Worm (Caenorhabditis elegans) whole organism, L2 larva: ENCODE measurements around the gene srx-10.

ENCODE experiments used
- alr-1 ChIP-seq: fragments of 150-350 bp; optimal IDR thresholded peaks from 2 replicates; lab custom pipeline; 2014; ENCODE audit warnings: missing biosample characterization, missing genetic modification characterization
- ama-1 ChIP-seq: fragments of 150-350 bp; optimal IDR thresholded peaks from 2 replicates; lab custom pipeline; 2018; ENCODE audit warnings: inconsistent platforms
- ceh-82 ChIP-seq: fragments of 150-350 bp; optimal IDR thresholded peaks from 2 replicates; lab custom pipeline; 2014; ENCODE audit warnings: missing biosample characterization, missing genetic modification characterization
- dmd-4 ChIP-seq: sonication (generic microtip); optimal IDR thresholded peaks from 2 replicates; lab custom pipeline; 2017; ENCODE audit warnings: missing biosample characterization, missing genetic modification characterization
- elt-3 ChIP-seq: sonication (generic microtip); optimal IDR thresholded peaks from 2 replicates; lab custom pipeline; 2017; ENCODE audit warnings: missing biosample characterization, missing genetic modification characterization
- lin-11 ChIP-seq: fragments of 150-350 bp; sonication (generic microtip); optimal IDR thresholded peaks from 2 replicates; lab custom pipeline; 2014; ENCODE audit warnings: missing biosample characterization, missing genetic modification characterization, inconsistent platforms, mixed read lengths
- lsy-2 ChIP-seq, 2 experiments: fragments of 150-350 bp in 1 of 2; sonication (generic microtip) in 1 of 2; optimal IDR thresholded peaks; 2 replicates each; lab custom pipeline; 2014 to 2017; ENCODE audit warnings: missing biosample characterization in 2 of 2, missing genetic modification characterization in 2 of 2
- nhr-10 ChIP-seq: sonication (generic microtip); optimal IDR thresholded peaks from 2 replicates; lab custom pipeline; 2017; ENCODE audit warnings: missing biosample characterization, missing genetic modification characterization
- nhr-12 ChIP-seq: fragments of 150-350 bp; optimal IDR thresholded peaks from 2 replicates; lab custom pipeline; 2014; ENCODE audit warnings: missing biosample characterization, missing genetic modification characterization
- nhr-129 ChIP-seq: fragments of 150-350 bp; optimal IDR thresholded peaks from 2 replicates; lab custom pipeline; 2014; ENCODE audit warnings: missing biosample characterization, missing genetic modification characterization
- snpc-4 ChIP-seq: fragments of 150-350 bp; optimal IDR thresholded peaks from 2 replicates; lab custom pipeline; 2014; ENCODE audit warnings: missing biosample characterization, missing genetic modification characterization
- unc-62 ChIP-seq: fragments of 150-350 bp; optimal IDR thresholded peaks from 2 replicates; lab custom pipeline; 2014; ENCODE audit warnings: missing biosample characterization, missing genetic modification reagents, missing genetic modification characterization
- zag-1 ChIP-seq: fragments of 150-350 bp; optimal IDR thresholded peaks from 2 replicates; lab custom pipeline; 2014; ENCODE audit warnings: missing biosample characterization, missing genetic modification characterization
- ztf-11 ChIP-seq: sonication (generic microtip); optimal IDR thresholded peaks from 2 replicates; lab custom pipeline; 2017; ENCODE audit warnings: missing biosample characterization, missing genetic modification characterization

DNA sequence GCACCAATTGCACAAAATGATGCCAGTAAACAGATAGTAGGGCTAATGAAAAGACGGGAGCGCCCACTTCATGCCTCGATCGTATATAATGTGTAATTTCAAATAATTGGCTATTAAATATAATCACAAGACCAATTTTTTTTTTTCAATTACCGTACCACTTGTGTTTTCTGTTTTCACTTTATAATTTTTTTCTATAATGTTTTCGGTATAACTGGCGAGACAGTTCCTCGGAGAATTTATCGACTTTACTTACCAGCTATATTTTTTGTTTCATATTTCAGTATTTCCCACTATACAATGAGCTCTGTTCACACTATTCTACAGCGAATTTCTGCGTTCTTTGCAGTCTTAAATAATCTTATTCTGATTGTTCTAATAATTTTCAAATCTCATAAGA lies 30.1 kb downstream of the srx-10 start, which contains the start of gene str-252:
- TF ChIP-seq nhr-10 = no peak
- no peak for TF ChIP-seq dmd-4
- TF ChIP-seq alr-1 (tag; lab: Kevin White, UChicago) = no peak
- no peak for TF ChIP-seq ama-1 (lab: Kevin White, UChicago)
- TF ChIP-seq unc-62 (GFP tag; lab: Kevin White, UChicago) = no peak
- TF ChIP-seq nhr-12 (tag; lab: Kevin White, UChicago) = no peak
- no peak for TF ChIP-seq ceh-82
- no peak for TF ChIP-seq nhr-129 (tag; lab: Kevin White, UChicago)
- TF ChIP-seq lin-11 (tag; lab: Kevin White, UChicago) = no peak
- TF ChIP-seq snpc-4 (tag; lab: Kevin White, UChicago) = no peak
- TF ChIP-seq ztf-11 (tag; lab: Kevin White, UChicago) = no peak
- TF ChIP-seq zag-1 = no peak
- TF ChIP-seq lsy-2 (tag; optimal IDR thresholded peaks at IDR 0.05; lab: Kevin White, UChicago) = no peak
- TF ChIP-seq elt-3 (tag; lab: Kevin White, UChicago) = no peak
